Fruit fly (Drosophila melanogaster): ENCODE measurements around the gene CG7083.

The CG7083 gene

dm6 chr3L:8320105-8320813, 20.3 kb upstream of the CG7083 start, which contains the start of gene CG13670:
Gene CG13670 (plus strand): TSS chr3L:8320763.
- TF ChIP-seq Pdp1 (GFP tag; optimal IDR thresholded peaks at IDR 0.05) (no peak), D19B (GFP tag; optimal IDR thresholded peaks at IDR 0.05) (no peak), wdn (GFP tag; IDR thresholded peaks at IDR 0.05) (no peak), CG7928 (GFP tag; optimal IDR thresholded peaks at IDR 0.05) (no peak), PHDP (tag; optimal IDR thresholded peaks at IDR 0.05) (no peak), Dp (GFP tag; optimal IDR thresholded peaks at IDR 0.05) (no peak), NfI (GFP tag; optimal IDR thresholded peaks at IDR 0.05) (no peak), CG1602 (GFP tag; optimal IDR thresholded peaks at IDR 0.05) (no peak), maf-S (GFP tag; optimal IDR thresholded peaks at IDR 0.05) (no peak), tin (GFP tag; optimal IDR thresholded peaks at IDR 0.05) (no peak), CG12299 (tag; optimal IDR thresholded peaks at IDR 0.05) (no peak), Ada2b (GFP tag; IDR thresholded peaks at IDR 0.05) (0 out of 2 replicates have a peak, but pooled peaks have one; percentile 22), CG11696 (GFP tag; IDR thresholded peaks at IDR 0.05) (no peak), HLHmδ (GFP tag; optimal IDR thresholded peaks at IDR 0.05) (no peak), CG3847 (GFP tag; IDR thresholded peaks at IDR 0.05) (no peak), CrebB (tag; optimal IDR thresholded peaks at IDR 0.05) (no peak), Hr51 (GFP tag; optimal IDR thresholded peaks at IDR 0.05) (peak in 1 of 2 experiments; percentile 1), CG10321 (GFP tag; IDR thresholded peaks at IDR 0.05) (no peak), Myb (GFP tag; optimal IDR thresholded peaks at IDR 0.05) (no peak), CG30020 (tag; optimal IDR thresholded peaks at IDR 0.05) (no peak), CG3163 (GFP tag; optimal IDR thresholded peaks at IDR 0.05) (no peak), sug (tag; optimal IDR thresholded peaks at IDR 0.05) (no peak), CG42726 (GFP tag; IDR thresholded peaks at IDR 0.05; ENCODE audit: partially characterized antibody) (no peak), pum (GFP tag; optimal IDR thresholded peaks at IDR 0.05) (no peak), Nf-YB (GFP tag; optimal IDR thresholded peaks at IDR 0.05) (no peak), ro (GFP tag; IDR thresholded peaks at IDR 0.05) (no peak), sens (GFP tag) (peak; percentile 1), Deaf1 (tag; optimal IDR thresholded peaks at IDR 0.05) (no peak), CG6689 (GFP tag; IDR thresholded peaks at IDR 0.05) (0 out of 2 replicates have a peak, but pooled peaks have one; percentile 9), dmrt99B (tag; optimal IDR thresholded peaks at IDR 0.05) (peak; percentile 2), Drgx (GFP tag; IDR thresholded peaks at IDR 0.05) (peak; percentile 62), Ptx1 (GFP tag; IDR thresholded peaks at IDR 0.05) (no peak), Oli (tag; optimal IDR thresholded peaks at IDR 0.05) (no peak)

- no peak for TF ChIP-seq B-H1 (GFP tag; IDR thresholded peaks at IDR 0.05)
- no peak for TF ChIP-seq CrebB (tag; optimal IDR thresholded peaks at IDR 0.05)
- TF ChIP-seq CG11085 (GFP tag; IDR thresholded peaks at IDR 0.05), result no peak
- no peak for TF ChIP-seq Fer2 (tag; optimal IDR thresholded peaks at IDR 0.05)
- TF ChIP-seq en (GFP tag; optimal IDR thresholded peaks at IDR 0.05), result no peak
- TF ChIP-seq Atf3 (GFP tag; optimal IDR thresholded peaks at IDR 0.05), result no peak
- peak; percentile 84 for TF ChIP-seq CTCF (GFP tag; optimal IDR thresholded peaks at IDR 0.05)
- TF ChIP-seq CG16779 (GFP tag; IDR thresholded peaks at IDR 0.05), result no peak
- TF ChIP-seq CG14965 (GFP tag; optimal IDR thresholded peaks at IDR 0.05; ENCODE audit: borderline replicate concordance), result peak; percentile 90
- no peak for TF ChIP-seq CG7271 (tag; optimal IDR thresholded peaks at IDR 0.05)
- TF ChIP-seq CG5953 (GFP tag; IDR thresholded peaks at IDR 0.05), result no peak
- TF ChIP-seq CG2116 (GFP tag; optimal IDR thresholded peaks at IDR 0.05), result no peak
- no peak for TF ChIP-seq chif (GFP tag; optimal IDR thresholded peaks at IDR 0.05)
- TF ChIP-seq Lim3 (GFP tag; IDR thresholded peaks at IDR 0.05), result no peak
- TF ChIP-seq CG6854 (GFP tag; optimal IDR thresholded peaks at IDR 0.05), result no peak
- TF ChIP-seq Mad (GFP tag; optimal IDR thresholded peaks at IDR 0.05), result no peak
- no peak for TF ChIP-seq sima (GFP tag; optimal IDR thresholded peaks at IDR 0.05)
- peak; percentile 38 for TF ChIP-seq sens (GFP tag)
- TF ChIP-seq NK7.1 (GFP tag; optimal IDR thresholded peaks at IDR 0.05), result no peak
- TF ChIP-seq danr (GFP tag; IDR thresholded peaks at IDR 0.05), result no peak
- no peak for TF ChIP-seq CHES-1-like (GFP tag; optimal IDR thresholded peaks at IDR 0.05)
- no peak for TF ChIP-seq p53 (GFP tag; optimal IDR thresholded peaks at IDR 0.05)
These were observed 16.8 kb upstream of the CG7083 start for dm6 chr3L:8323817-8324216.

All from whole organism, embryonic.